Worm (Caenorhabditis elegans) whole organism, L4 larva: ENCODE measurements around the gene gstk-2.

Source experiments
- F10B5.3 ChIP-seq: sonication (generic microtip); optimal IDR thresholded peaks from 2 replicates; lab custom pipeline; 2016; ENCODE audit warnings: mild to moderate bottlenecking, missing genetic modification characterization, missing compliant biosample characterization
- aha-1 ChIP-seq: fragments of 150-350 bp; peaks from one replicate; lab custom pipeline; 2014; ENCODE audit warnings: missing biosample characterization, missing genetic modification characterization
- daf-12 ChIP-seq: fragments of 150-350 bp; optimal IDR thresholded peaks from 2 replicates; lab custom pipeline; 2014; ENCODE audit warnings: missing biosample characterization, missing genetic modification reagents, missing genetic modification characterization
- jun-1 ChIP-seq: fragments of 150-350 bp; optimal IDR thresholded peaks from 2 replicates; lab custom pipeline; 2014; ENCODE audit warnings: missing biosample characterization, missing genetic modification reagents, missing genetic modification characterization
- lim-7 ChIP-seq: fragments of 200-800 bp; sonication (Bioruptor generic); IDR thresholded peaks from 2 replicates; pipeline ENCODE4 v1.3.6; 2022; ENCODE audit warnings: missing genetic modification characterization, missing compliant biosample characterization
- nhr-237 ChIP-seq: sonication (generic microtip); optimal IDR thresholded peaks from 2 replicates; lab custom pipeline; 2017; ENCODE audit warnings: missing biosample characterization, missing genetic modification characterization
- nhr-6 ChIP-seq: fragments of 150-350 bp; optimal IDR thresholded peaks from 2 replicates; lab custom pipeline; 2014; ENCODE audit warnings: missing biosample characterization, missing genetic modification characterization
- nhr-76 ChIP-seq: fragments of 150-350 bp; optimal IDR thresholded peaks from 2 replicates; lab custom pipeline; 2014; ENCODE audit warnings: missing biosample characterization, missing genetic modification characterization
- php-3 ChIP-seq: fragments of 200-800 bp; sonication (Bioruptor generic); IDR thresholded peaks from 2 replicates; pipeline ENCODE4 v1.3.6; 2022; ENCODE audit warnings: missing genetic modification reagents, missing genetic modification characterization, missing compliant biosample characterization
- snpc-1.2 ChIP-seq: fragments of 200-800 bp; sonication (Bioruptor generic); IDR thresholded peaks from 2 replicates; pipeline ENCODE4 v1.3.6; 2022; ENCODE audit warnings: missing genetic modification reagents, missing genetic modification characterization, missing compliant biosample characterization
- snpc-4 ChIP-seq: fragments of 150-350 bp; optimal IDR thresholded peaks from 2 replicates; lab custom pipeline; 2014; ENCODE audit warnings: missing biosample characterization, missing genetic modification characterization
- unc-39 ChIP-seq: sonication (generic microtip); optimal IDR thresholded peaks from 2 replicates; lab custom pipeline; 2017; ENCODE audit warnings: missing biosample characterization, missing genetic modification characterization
- ztf-11 ChIP-seq: fragments of 150-350 bp; optimal IDR thresholded peaks from 2 replicates; lab custom pipeline; 2014; ENCODE audit warnings: missing biosample characterization, missing genetic modification characterization

- TF ChIP-seq lim-7 (GFP tag; lab: Robert Waterston, UW) (no peak), nhr-6 (no peak), snpc-1.2 (GFP tag; lab: Robert Waterston, UW) (no peak), daf-12 (tag; lab: Kevin White, UChicago) (no peak), ztf-11 (tag; lab: Kevin White, UChicago) (no peak), nhr-76 (no peak), F10B5.3 (tag; lab: Kevin White, UChicago) (no peak), aha-1 (tag; lab: Kevin White, UChicago) (no peak), nhr-237 (tag; lab: Kevin White, UChicago) (no peak), unc-39 (tag; lab: Kevin White, UChicago) (no peak), jun-1 (no peak), snpc-4 (tag; lab: Kevin White, UChicago) (no peak), php-3 (GFP tag; lab: Robert Waterston, UW) (no peak)
Measured at ce11 chrIV:7211313-7211712, 30.8 kb downstream of the gstk-2 start.
